Worm (Caenorhabditis elegans) whole organism, L4 larva: ENCODE results near the gene unc-27.

ENCODE experiments used
- D1046.2 ChIP-seq: fragments of 200-800 bp; sonication (Bioruptor generic); IDR thresholded peaks from 2 replicates; pipeline ENCODE4 v1.3.6; 2022; ENCODE audit warnings: missing genetic modification characterization, missing compliant biosample characterization
- F37D6.2 ChIP-seq: sonication (generic microtip); optimal IDR thresholded peaks from 2 replicates; lab custom pipeline; 2016; ENCODE audit warnings: mild to moderate bottlenecking, missing genetic modification characterization, missing compliant biosample characterization
- T26A8.4 ChIP-seq: fragments of 200-800 bp; sonication (Bioruptor generic); IDR thresholded peaks from 2 replicates; pipeline ENCODE4 v1.3.6; 2022; ENCODE audit warnings: missing genetic modification characterization, missing compliant biosample characterization
- Y105C5A.15 ChIP-seq: fragments of 200-800 bp; sonication (Bioruptor generic); IDR thresholded peaks from 2 replicates; pipeline ENCODE4 v1.3.6; 2022; ENCODE audit warnings: missing genetic modification characterization, missing compliant biosample characterization
- Y48G9A.11 ChIP-seq: fragments of 200-800 bp; sonication (Bioruptor generic); IDR thresholded peaks from 2 replicates; pipeline ENCODE4 v1.3.6; 2022; ENCODE audit warnings: missing genetic modification reagents, missing genetic modification characterization, missing compliant biosample characterization
- aha-1 ChIP-seq: fragments of 150-350 bp; peaks from one replicate; lab custom pipeline; 2014; ENCODE audit warnings: missing biosample characterization, missing genetic modification characterization
- ama-1 ChIP-seq: fragments of 150-350 bp; optimal IDR thresholded peaks from 2 replicates; lab custom pipeline; 2014; ENCODE audit warnings: inconsistent platforms, mixed read lengths
- attf-4 ChIP-seq: sonication (generic microtip); optimal IDR thresholded peaks from 3 replicates; lab custom pipeline; 2017; ENCODE audit warnings: missing biosample characterization, missing genetic modification characterization
- ceh-44 ChIP-seq: fragments of 200-800 bp; sonication (Bioruptor generic); IDR thresholded peaks from 2 replicates; pipeline ENCODE4 v1.3.6; 2022; ENCODE audit warnings: missing genetic modification reagents, missing genetic modification characterization, missing compliant biosample characterization
- ceh-82 ChIP-seq: sonication (generic microtip); optimal IDR thresholded peaks from 2 replicates; lab custom pipeline; 2017; ENCODE audit warnings: missing biosample characterization, missing genetic modification characterization
- ces-1 ChIP-seq: fragments of 150-350 bp; sonication (generic microtip); optimal IDR thresholded peaks from 4 replicates; lab custom pipeline; 2014; ENCODE audit warnings: missing biosample characterization, missing genetic modification reagents, missing genetic modification characterization
- cey-2 ChIP-seq: sonication (generic microtip); optimal IDR thresholded peaks from 3 replicates; lab custom pipeline; 2017; ENCODE audit warnings: missing genetic modification characterization, mild to moderate bottlenecking, missing compliant biosample characterization, antibody characterized with exemption, borderline replicate concordance; ENCODE audit not compliant: insufficient read depth
- ctbp-1 ChIP-seq: fragments of 200-800 bp; sonication (Bioruptor generic); IDR thresholded peaks from 2 replicates; pipeline ENCODE4 v1.3.6; 2022; ENCODE audit warnings: missing genetic modification reagents, missing genetic modification characterization, missing compliant biosample characterization
- daf-16 ChIP-seq, 3 experiments: sonication (generic microtip); optimal IDR thresholded peaks; 2 replicates each; lab custom pipeline; 2016 to 2017; ENCODE audit warnings: missing genetic modification characterization in 3 of 3, missing genetic modification reagents in 3 of 3, mild to moderate bottlenecking in 2 of 3, missing compliant biosample characterization in 2 of 3, missing biosample characterization in 1 of 3, moderate library complexity in 1 of 3
- daf-8 ChIP-seq: fragments of 200-800 bp; sonication (Bioruptor generic); IDR thresholded peaks from 2 replicates; pipeline ENCODE4 v1.3.6; 2022; ENCODE audit warnings: missing genetic modification characterization, missing compliant biosample characterization
- dmd-8 ChIP-seq: fragments of 200-800 bp; sonication (Bioruptor generic); IDR thresholded peaks from 2 replicates; pipeline ENCODE4 v1.3.6; 2022; ENCODE audit warnings: missing genetic modification characterization, missing compliant biosample characterization
- dmd-9 ChIP-seq: fragments of 200-800 bp; sonication (Bioruptor generic); IDR thresholded peaks from 2 replicates; pipeline ENCODE4 v1.3.6; 2022; ENCODE audit warnings: missing genetic modification reagents, missing genetic modification characterization, missing compliant biosample characterization
- duxl-1 ChIP-seq: sonication (generic microtip); optimal IDR thresholded peaks from 2 replicates; lab custom pipeline; 2016; ENCODE audit warnings: mild to moderate bottlenecking, missing genetic modification characterization, moderate library complexity, missing compliant biosample characterization; ENCODE audit not compliant: poor library complexity
- egl-43 ChIP-seq: fragments of 200-800 bp; sonication (Bioruptor generic); IDR thresholded peaks from 2 replicates; pipeline ENCODE4 v1.3.6; 2022; ENCODE audit warnings: missing genetic modification reagents, missing genetic modification characterization, missing compliant biosample characterization
- fkh-10 ChIP-seq: fragments of 150-350 bp; optimal IDR thresholded peaks from 2 replicates; lab custom pipeline; 2014; ENCODE audit warnings: missing biosample characterization, missing genetic modification reagents, missing genetic modification characterization
- gei-8 ChIP-seq: fragments of 200-800 bp; sonication (Bioruptor generic); optimal IDR thresholded peaks from 2 replicates; lab custom pipeline; 2018; ENCODE audit warnings: mild to moderate bottlenecking, missing genetic modification characterization, missing compliant biosample characterization
- hif-1 ChIP-seq, 2 experiments: sonication (generic microtip); optimal IDR thresholded peaks; 2 replicates each; lab custom pipeline; 2016 to 2017; ENCODE audit warnings: missing compliant biosample characterization in 2 of 2, missing genetic modification characterization in 2 of 2, missing genetic modification reagents in 2 of 2, missing genotype in 2 of 2, mild to moderate bottlenecking in 1 of 2
- hlh-30 ChIP-seq: sonication (generic microtip); optimal IDR thresholded peaks from 2 replicates; lab custom pipeline; 2017; ENCODE audit warnings: antibody characterized with exemption, mild to moderate bottlenecking, missing genetic modification characterization, missing compliant biosample characterization; ENCODE audit not compliant: insufficient read depth
- jun-1 ChIP-seq: fragments of 150-350 bp; optimal IDR thresholded peaks from 2 replicates; lab custom pipeline; 2014; ENCODE audit warnings: missing biosample characterization, missing genetic modification reagents, missing genetic modification characterization
- lin-15B ChIP-seq: fragments of 150-350 bp; sonication (generic microtip); optimal IDR thresholded peaks from 3 replicates; lab custom pipeline; 2014; ENCODE audit warnings: missing biosample characterization, missing genetic modification characterization
- lin-38 ChIP-seq: fragments of 200-800 bp; sonication (Bioruptor generic); IDR thresholded peaks from 2 replicates; pipeline ENCODE4 v1.3.6; 2022; ENCODE audit warnings: missing genetic modification reagents, missing genetic modification characterization, missing compliant biosample characterization
- lin-39 ChIP-seq: fragments of 150-350 bp; optimal IDR thresholded peaks from 2 replicates; lab custom pipeline; 2014; ENCODE audit warnings: missing biosample characterization, missing genetic modification reagents, missing genetic modification characterization
- madf-5 ChIP-seq, 2 experiments: fragments of 200-800 bp; sonication (Bioruptor generic); IDR thresholded peaks; 2 replicates each; pipeline ENCODE4 v1.3.6; 2022; ENCODE audit warnings: missing compliant biosample characterization in 2 of 2, missing genetic modification characterization in 2 of 2
- madf-9 ChIP-seq: fragments of 200-800 bp; sonication (Bioruptor generic); conservative IDR thresholded peaks from 2 replicates; pipeline ENCODE4 v1.3.6; 2022; ENCODE audit warnings: missing genetic modification reagents, missing genetic modification characterization, missing compliant biosample characterization
- mdl-1 ChIP-seq, 2 experiments: fragments of 150-350 bp in 1 of 2; sonication (generic microtip) in 1 of 2; optimal IDR thresholded peaks; 2 replicates each; lab custom pipeline; 2014 to 2017; ENCODE audit warnings: missing biosample characterization in 2 of 2, missing genetic modification characterization in 2 of 2
- mdt-29 ChIP-seq: fragments of 200-800 bp; sonication (Bioruptor generic); IDR thresholded peaks from 2 replicates; pipeline ENCODE4 v1.3.6; 2022; ENCODE audit warnings: missing genetic modification reagents, missing genetic modification characterization, missing compliant biosample characterization
- nhr-11 ChIP-seq: fragments of 150-350 bp; optimal IDR thresholded peaks from 2 replicates; lab custom pipeline; 2014; ENCODE audit warnings: missing biosample characterization, missing genetic modification characterization
- nhr-237 ChIP-seq: sonication (generic microtip); optimal IDR thresholded peaks from 2 replicates; lab custom pipeline; 2017; ENCODE audit warnings: missing biosample characterization, missing genetic modification characterization
- nhr-6 ChIP-seq: fragments of 150-350 bp; optimal IDR thresholded peaks from 2 replicates; lab custom pipeline; 2014; ENCODE audit warnings: missing biosample characterization, missing genetic modification characterization
- pqm-1 ChIP-seq: sonication (generic microtip); optimal IDR thresholded peaks from 2 replicates; lab custom pipeline; 2017; ENCODE audit warnings: missing biosample characterization, missing genetic modification characterization
- saeg-2 ChIP-seq: fragments of 200-800 bp; sonication (Bioruptor generic); IDR thresholded peaks from 2 replicates; pipeline ENCODE4 v1.3.6; 2022; ENCODE audit warnings: missing genetic modification reagents, missing genetic modification characterization, missing compliant biosample characterization
- set-16 ChIP-seq: fragments of 200-800 bp; sonication (Bioruptor generic); IDR thresholded peaks from 2 replicates; pipeline ENCODE4 v1.3.6; 2022; ENCODE audit warnings: missing genetic modification reagents, missing genetic modification characterization, missing compliant biosample characterization
- tra-1 ChIP-seq: fragments of 200-800 bp; sonication (Bioruptor generic); IDR thresholded peaks from 2 replicates; pipeline ENCODE4 v1.3.6; 2022; ENCODE audit warnings: missing genetic modification reagents, missing genetic modification characterization, missing compliant biosample characterization
- unc-130 ChIP-seq: sonication (generic microtip); optimal IDR thresholded peaks from 2 replicates; lab custom pipeline; 2016; ENCODE audit warnings: missing genetic modification reagents, missing genetic modification characterization, missing compliant biosample characterization
- unc-62 ChIP-seq, 3 experiments: fragments of 150-350 bp in 1 of 3; sonication (generic microtip); optimal IDR thresholded peaks in 2 of 3; peaks in 1 of 3; 1 replicate in 1 of 3; 2 replicates in 2 of 3; lab custom pipeline; 2014 to 2017; ENCODE audit warnings: missing biosample characterization in 3 of 3, missing genetic modification characterization in 3 of 3, missing genetic modification reagents in 3 of 3, missing genotype in 1 of 3
- vab-7 ChIP-seq: fragments of 200-800 bp; sonication (Bioruptor generic); IDR thresholded peaks from 2 replicates; pipeline ENCODE4 v1.3.6; 2022; ENCODE audit warnings: missing genetic modification reagents, missing genetic modification characterization, missing compliant biosample characterization
- zfp-3 ChIP-seq: fragments of 200-800 bp; sonication (Bioruptor generic); conservative IDR thresholded peaks from 2 replicates; pipeline ENCODE4 v1.3.6; 2022; ENCODE audit warnings: missing genetic modification reagents, missing genetic modification characterization, missing compliant biosample characterization

The unc-27 gene

DNA sequence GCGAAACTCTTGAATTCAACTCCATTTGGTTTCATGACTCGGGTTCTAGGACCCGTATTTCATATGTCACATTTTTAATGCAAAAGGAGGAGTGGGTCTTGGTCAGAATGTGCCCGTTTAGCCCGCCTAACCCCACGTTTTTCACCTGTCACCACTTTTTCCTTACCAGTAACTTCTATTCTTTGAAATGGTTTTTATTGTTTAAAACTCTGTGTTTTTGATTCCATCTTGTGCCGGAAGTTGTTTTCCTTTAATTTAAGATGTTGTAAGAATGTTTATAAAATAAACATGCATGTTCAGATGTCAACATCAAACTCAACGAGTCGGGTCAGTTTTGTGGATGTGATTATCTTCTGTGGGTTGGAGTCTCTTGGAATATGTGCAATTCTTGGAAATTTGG, 10.7 kb upstream of the unc-27 start, which contains the start of gene ZK721.4:
ZK721.4 (plus strand) TSS at position 301 of the 400 bp plus-strand sequence.
- TF ChIP-seq ctbp-1 (GFP tag; lab: Robert Waterston, UW): no peak
- no peak for TF ChIP-seq nhr-237 (tag; lab: Kevin White, UChicago)
- TF ChIP-seq daf-16 (GFP tag; optimal IDR thresholded peaks at IDR 0.05; lab: Kevin White, UChicago): no peak
- no peak for TF ChIP-seq daf-16 (tag; optimal IDR thresholded peaks at IDR 0.05; lab: Kevin White, UChicago)
- no peak for TF ChIP-seq mdt-29 (GFP tag; lab: Robert Waterston, UW)
- no peak for TF ChIP-seq set-16 (GFP tag; lab: Robert Waterston, UW)
- TF ChIP-seq, all 104 proteins: peak for 0

DNA sequence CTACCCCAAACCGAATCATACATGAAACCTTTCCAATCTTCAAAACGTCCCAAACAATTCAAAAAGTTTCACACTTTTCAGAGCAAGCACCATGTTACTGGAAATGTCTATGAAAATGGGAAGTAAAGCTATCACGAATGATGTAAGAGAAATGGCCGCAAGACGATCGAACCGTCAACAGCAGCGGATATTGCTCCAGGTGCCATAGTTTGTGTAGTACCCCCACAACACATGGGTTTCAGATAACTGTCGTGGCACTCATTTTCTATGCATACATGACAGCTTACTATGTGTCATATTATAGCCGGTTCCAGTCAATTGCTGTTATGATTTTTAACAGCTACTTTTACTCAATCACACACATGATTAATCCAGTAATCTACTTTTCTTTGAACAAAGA, 5.0 kb upstream of the unc-27 start, which contains the start of gene ZK721.3:
ZK721.3 (plus strand) TSS at position 301 of the 400 bp plus-strand sequence.
- TF ChIP-seq daf-16 (GFP tag; optimal IDR thresholded peaks at IDR 0.05; lab: Kevin White, UChicago): no peak
- no peak for TF ChIP-seq daf-16 (tag; optimal IDR thresholded peaks at IDR 0.05; lab: Kevin White, UChicago)
- peak; percentile 50 for TF ChIP-seq aha-1 (tag; lab: Kevin White, UChicago)
- TF ChIP-seq Y48G9A.11: no peak
- no peak for TF ChIP-seq Y105C5A.15
- TF ChIP-seq unc-62 (GFP tag; optimal IDR thresholded peaks at IDR 0.05 in 1 of 2; lab: Kevin White, UChicago): peak in 1 of 2 experiments; percentile 45
- no peak for TF ChIP-seq unc-62 (tag; optimal IDR thresholded peaks at IDR 0.05; lab: Kevin White, UChicago)

DNA sequence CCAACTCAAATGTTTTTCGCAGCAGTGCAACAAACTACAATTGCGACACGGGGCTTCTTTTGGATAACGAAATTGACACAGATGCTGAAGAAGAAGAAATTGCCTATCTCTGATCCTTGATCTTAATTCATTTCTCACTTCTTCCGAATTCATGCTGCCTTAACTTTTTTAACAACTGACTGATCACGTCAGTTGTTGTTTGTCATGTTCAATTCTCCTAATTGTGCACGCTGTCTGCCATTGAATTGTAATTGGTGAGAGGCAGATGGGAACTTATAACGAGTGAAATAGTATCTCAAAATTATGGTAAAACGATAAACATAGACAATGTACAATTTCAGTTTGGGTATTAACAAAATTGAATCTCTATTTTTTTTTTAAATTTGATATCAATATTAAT, 2.6 kb upstream of the unc-27 start:
- no peak for TF ChIP-seq T26A8.4 (GFP tag; lab: Robert Waterston, UW)
- TF ChIP-seq set-16 (GFP tag; lab: Robert Waterston, UW): no peak
- peak; percentile 36 for TF ChIP-seq nhr-11 (tag; lab: Kevin White, UChicago)
- TF ChIP-seq ceh-44 (GFP tag; lab: Robert Waterston, UW): no peak
- no peak for TF ChIP-seq lin-15B (tag; lab: Kevin White, UChicago)
- TF ChIP-seq D1046.2 (GFP tag; lab: Robert Waterston, UW): no peak
- TF ChIP-seq madf-9 (GFP tag; lab: Robert Waterston, UW): no peak
- no peak for TF ChIP-seq ces-1 (GFP tag; lab: Kevin White, UChicago)
- TF ChIP-seq ceh-82: no peak
- TF ChIP-seq saeg-2: no peak
- TF ChIP-seq gei-8 (GFP tag; lab: Kevin White, UChicago): no peak
- TF ChIP-seq mdl-1 (tag; optimal IDR thresholded peaks at IDR 0.05; lab: Kevin White, UChicago): no peak
- TF ChIP-seq F37D6.2: no peak
- TF ChIP-seq daf-8: no peak
- no peak for TF ChIP-seq duxl-1 (tag; lab: Kevin White, UChicago)
- TF ChIP-seq daf-16 (GFP tag; optimal IDR thresholded peaks at IDR 0.05; lab: Kevin White, UChicago): peak in 1 of 2 experiments; percentile 44
- TF ChIP-seq daf-16 (tag; optimal IDR thresholded peaks at IDR 0.05; lab: Kevin White, UChicago): no peak
- no peak for TF ChIP-seq fkh-10

DNA sequence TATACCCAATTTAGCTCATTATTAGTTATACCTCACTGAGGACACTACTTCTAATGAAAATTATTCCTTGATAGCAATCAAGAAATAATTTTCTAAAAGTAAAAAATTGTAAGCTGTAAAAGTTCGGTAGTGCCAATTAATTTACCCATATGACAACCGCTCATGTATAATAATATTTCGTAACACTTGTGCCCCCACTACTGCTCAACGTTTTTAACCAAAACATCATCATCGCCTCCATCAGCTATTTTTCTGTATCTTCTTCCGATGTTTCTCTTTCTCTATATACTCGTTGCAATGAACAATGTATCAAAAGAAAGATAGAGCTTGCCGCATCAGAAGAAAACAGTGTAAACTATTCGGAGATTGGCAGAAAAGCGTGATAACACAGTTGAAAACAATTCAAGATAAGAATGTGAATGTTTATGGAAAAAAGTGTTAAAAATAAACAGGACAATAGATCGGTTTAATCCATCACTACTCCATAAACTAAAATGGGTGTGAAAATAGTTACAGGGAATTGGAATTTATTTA, 1.5 kb upstream of the unc-27 start:
- TF ChIP-seq vab-7 (GFP tag; lab: Robert Waterston, UW): no peak
- TF ChIP-seq dmd-9 (GFP tag; lab: Robert Waterston, UW): no peak
- no peak for TF ChIP-seq nhr-237 (tag; lab: Kevin White, UChicago)
- TF ChIP-seq daf-16 (GFP tag; optimal IDR thresholded peaks at IDR 0.05; lab: Kevin White, UChicago): peak in 1 of 2 experiments; percentile 92
- peak; percentile 99 for TF ChIP-seq daf-16 (tag; optimal IDR thresholded peaks at IDR 0.05; lab: Kevin White, UChicago)
- peak; percentile 13 for TF ChIP-seq hlh-30 (tag; lab: Kevin White, UChicago)
- TF ChIP-seq tra-1 (GFP tag; lab: Robert Waterston, UW): no peak
- no peak for TF ChIP-seq unc-130
- no peak for TF ChIP-seq egl-43
- TF ChIP-seq nhr-6 (tag; lab: Kevin White, UChicago): no peak
- TF ChIP-seq ctbp-1 (GFP tag; lab: Robert Waterston, UW): no peak
- no peak for TF ChIP-seq jun-1 (tag; lab: Kevin White, UChicago)
- no peak for TF ChIP-seq ama-1 (lab: Kevin White, UChicago)
- no peak for TF ChIP-seq hif-1 (tag; optimal IDR thresholded peaks at IDR 0.05; lab: Kevin White, UChicago)
- TF ChIP-seq dmd-8 (GFP tag; lab: Robert Waterston, UW): no peak
- TF ChIP-seq Y48G9A.11: no peak
- no peak for TF ChIP-seq madf-5 (GFP tag; IDR thresholded peaks at IDR 0.05; lab: Robert Waterston, UW)
- TF ChIP-seq lin-39 (tag; lab: Kevin White, UChicago): no peak
- TF ChIP-seq lin-15B (tag; lab: Kevin White, UChicago): no peak
- TF ChIP-seq pqm-1 (tag; lab: Kevin White, UChicago): no peak
- TF ChIP-seq unc-62 (GFP tag; optimal IDR thresholded peaks at IDR 0.05 in 1 of 2; lab: Kevin White, UChicago): no peak
- TF ChIP-seq unc-62 (tag; optimal IDR thresholded peaks at IDR 0.05; lab: Kevin White, UChicago): no peak
- TF ChIP-seq mdl-1 (tag; optimal IDR thresholded peaks at IDR 0.05; lab: Kevin White, UChicago): no peak
- TF ChIP-seq lin-38: no peak
- no peak for TF ChIP-seq cey-2
- no peak for TF ChIP-seq madf-9 (GFP tag; lab: Robert Waterston, UW)
- TF ChIP-seq attf-4 (tag; lab: Kevin White, UChicago): no peak
- no peak for TF ChIP-seq zfp-3 (GFP tag; lab: Robert Waterston, UW)
